Worm (Caenorhabditis elegans): ENCODE results near the gene F14D2.7.

DNA sequence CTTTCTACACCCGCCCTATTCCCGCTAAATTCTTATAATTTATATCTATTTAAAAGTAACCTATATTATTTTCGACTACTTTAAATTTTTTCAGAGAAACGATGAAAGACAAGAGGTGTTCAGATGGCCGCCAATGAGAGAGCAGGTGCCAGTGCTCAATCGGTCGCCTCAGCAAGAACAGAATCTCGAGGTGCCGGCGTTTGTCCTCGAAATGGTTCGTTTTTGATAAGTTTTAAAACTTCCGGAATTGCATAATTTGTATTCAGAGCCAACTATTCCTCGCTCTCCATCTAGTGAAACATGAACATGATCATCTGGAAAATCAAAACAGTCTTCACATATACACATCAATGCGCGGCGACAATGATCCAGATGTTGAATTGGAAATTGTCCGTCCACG lies 32.6 kb upstream of the F14D2.7 start, which contains the start of gene bath-23:
- TF ChIP-seq hmbx-1 (tag; optimal IDR thresholded peaks at IDR 0.05): no peak
- no peak for TF ChIP-seq hnd-1 (tag; optimal IDR thresholded peaks at IDR 0.05)
- no peak for TF ChIP-seq ama-1 (optimal IDR thresholded peaks at IDR 0.05)
- no peak for TF ChIP-seq scrt-1 (GFP tag; IDR thresholded peaks at IDR 0.05)
- no peak for TF ChIP-seq flt-1 (GFP tag; IDR thresholded peaks at IDR 0.05)
- no peak for TF ChIP-seq ceh-36 (tag; optimal IDR thresholded peaks at IDR 0.05)
- TF ChIP-seq hmg-4 (GFP tag; optimal IDR thresholded peaks at IDR 0.05): no peak
- no peak for TF ChIP-seq tbx-37 (GFP tag; conservative IDR thresholded peaks at IDR 0.05)
- TF ChIP-seq F13C5.2 (tag; optimal IDR thresholded peaks at IDR 0.05): no peak
- TF ChIP-seq ets-7 (tag; optimal IDR thresholded peaks at IDR 0.05): no peak
- TF ChIP-seq tra-4 (tag; optimal IDR thresholded peaks at IDR 0.05): no peak

All from whole organism, early embryonic.